Fruit fly (Drosophila melanogaster): ENCODE measurements around the gene CG5391.

Gene CG5391

dm6 chr3R:22368777-22369214, 34.8 kb upstream of the CG5391 start (continued):
- TF ChIP-seq CG10209 (GFP tag; optimal IDR thresholded peaks at IDR 0.05): peak; percentile 64
- no peak for TF ChIP-seq CG33557 (GFP tag; optimal IDR thresholded peaks at IDR 0.05)
- no peak for TF ChIP-seq tna (GFP tag; IDR thresholded peaks at IDR 0.05; ENCODE audit: partially characterized antibody)
- TF ChIP-seq Fer1 (GFP tag; optimal IDR thresholded peaks at IDR 0.05): peak; percentile 74
- TF ChIP-seq Bdp1 (GFP tag; optimal IDR thresholded peaks at IDR 0.05): peak; percentile 3
- TF ChIP-seq NK7.1 (GFP tag; optimal IDR thresholded peaks at IDR 0.05): peak; percentile 57
- TF ChIP-seq CG10543 (GFP tag; optimal IDR thresholded peaks at IDR 0.05): peak; percentile 61
- peak; percentile 48 for TF ChIP-seq CG15514 (GFP tag; optimal IDR thresholded peaks at IDR 0.05)
- TF ChIP-seq fu2 (GFP tag; optimal IDR thresholded peaks at IDR 0.05): no peak

- no peak for TF ChIP-seq PHDP (tag; optimal IDR thresholded peaks at IDR 0.05)
- no peak for TF ChIP-seq sqz (GFP tag; optimal IDR thresholded peaks at IDR 0.05)
- TF ChIP-seq Mad (GFP tag; optimal IDR thresholded peaks at IDR 0.05): no peak
- TF ChIP-seq cwo (GFP tag; optimal IDR thresholded peaks at IDR 0.05): peak; percentile 74
- TF ChIP-seq CG8089 (GFP tag; optimal IDR thresholded peaks at IDR 0.05): no peak
- TF ChIP-seq Sry-β (GFP tag; optimal IDR thresholded peaks at IDR 0.05): no peak
- TF ChIP-seq CTCF (GFP tag; optimal IDR thresholded peaks at IDR 0.05): no peak
- no peak for TF ChIP-seq CG32532 (GFP tag; IDR thresholded peaks at IDR 0.05)
- TF ChIP-seq CG13624 (GFP tag; optimal IDR thresholded peaks at IDR 0.05): no peak
- no peak for TF ChIP-seq HHEX (GFP tag; optimal IDR thresholded peaks at IDR 0.05)
- TF ChIP-seq CG30020 (tag; optimal IDR thresholded peaks at IDR 0.05): no peak
- no peak for TF ChIP-seq pros (GFP tag; optimal IDR thresholded peaks at IDR 0.05)
- TF ChIP-seq Sin3A (optimal IDR thresholded peaks at IDR 0.05): no peak
- TF ChIP-seq Fer3 (tag; optimal IDR thresholded peaks at IDR 0.05): no peak
- no peak for TF ChIP-seq Sry-δ (GFP tag; optimal IDR thresholded peaks at IDR 0.05)
- TF ChIP-seq CG14050 (GFP tag; IDR thresholded peaks at IDR 0.05): no peak
- TF ChIP-seq ttk (GFP tag; IDR thresholded peaks at IDR 0.05): no peak
- no peak for TF ChIP-seq Lim3 (GFP tag; IDR thresholded peaks at IDR 0.05)
- TF ChIP-seq pho (GFP tag; optimal IDR thresholded peaks at IDR 0.05): no peak
- TF ChIP-seq tio (GFP tag; optimal IDR thresholded peaks at IDR 0.05): no peak
- TF ChIP-seq luna (GFP tag; optimal IDR thresholded peaks at IDR 0.05): no peak
- no peak for TF ChIP-seq phol (tag; optimal IDR thresholded peaks at IDR 0.05)
- TF ChIP-seq CG15601 (tag; optimal IDR thresholded peaks at IDR 0.05): no peak
- no peak for TF ChIP-seq hkb (optimal IDR thresholded peaks at IDR 0.05)
- TF ChIP-seq hkb (GFP tag; IDR thresholded peaks at IDR 0.05): no peak
- no peak for TF ChIP-seq CG17829 (tag; optimal IDR thresholded peaks at IDR 0.05)
- TF ChIP-seq grn (GFP tag; optimal IDR thresholded peaks at IDR 0.05): peak; percentile 42
- TF ChIP-seq CG2712 (tag; optimal IDR thresholded peaks at IDR 0.05): no peak
- no peak for TF ChIP-seq CG2129 (GFP tag; IDR thresholded peaks at IDR 0.05; ENCODE audit: partially characterized antibody)
- no peak for TF ChIP-seq shn (GFP tag; optimal IDR thresholded peaks at IDR 0.05)
- TF ChIP-seq CG8765 (GFP tag; IDR thresholded peaks at IDR 0.05): no peak
- no peak for TF ChIP-seq CG2202 (tag; optimal IDR thresholded peaks at IDR 0.05)
- TF ChIP-seq CG10267 (tag; optimal IDR thresholded peaks at IDR 0.05): no peak
- peak; percentile 26; the same call in 1 of the 2 replicates for TF ChIP-seq nerfin-2 (GFP tag; IDR thresholded peaks at IDR 0.05; ENCODE audit: partially characterized antibody)
- TF ChIP-seq Ada2b (GFP tag; IDR thresholded peaks at IDR 0.05): no peak
- TF ChIP-seq CG34422 (GFP tag; IDR thresholded peaks at IDR 0.05): no peak
- no peak for TF ChIP-seq ab (GFP tag; optimal IDR thresholded peaks at IDR 0.05)
- no peak for TF ChIP-seq Rfx (GFP tag; IDR thresholded peaks at IDR 0.05)
- TF ChIP-seq chn (GFP tag; optimal IDR thresholded peaks at IDR 0.05): no peak
- TF ChIP-seq Hsf (GFP tag; optimal IDR thresholded peaks at IDR 0.05): no peak
- no peak for TF ChIP-seq CG7839 (tag; optimal IDR thresholded peaks at IDR 0.05)
These were observed 34.3 kb upstream of the CG5391 start for dm6 chr3R:22368077-22368776.

Data from whole organism, embryonic.